Worm (Caenorhabditis elegans) whole organism, late embryonic: ENCODE data around the gene T22B7.7.

Experiments used
- fkh-10 ChIP-seq: fragments of 150-350 bp; optimal IDR thresholded peaks from 2 replicates; lab custom pipeline; 2014; ENCODE audit warnings: missing biosample characterization, missing genetic modification reagents, missing genetic modification characterization
- hlh-13 ChIP-seq: fragments of 200-800 bp; sonication (Bioruptor generic); optimal IDR thresholded peaks from 2 replicates; lab custom pipeline; 2018; ENCODE audit warnings: mild to moderate bottlenecking, missing genetic modification characterization, missing compliant biosample characterization
- hlh-30 ChIP-seq: sonication (generic microtip); optimal IDR thresholded peaks from 2 replicates; lab custom pipeline; 2017; ENCODE audit warnings: antibody characterized with exemption, missing genetic modification characterization, missing compliant biosample characterization; ENCODE audit not compliant: insufficient read depth
- pha-4 ChIP-seq: fragments of 150-350 bp; optimal IDR thresholded peaks from 2 replicates; lab custom pipeline; 2018; ENCODE audit warnings: missing biosample characterization, missing genetic modification reagents, missing genetic modification characterization
- unc-3 ChIP-seq, 2 experiments: fragments of 200-800 bp in 1 of 2; sonication (Bioruptor generic) in 1 of 2; sonication (generic microtip) in 1 of 2; conservative IDR thresholded peaks in 1 of 2; optimal IDR thresholded peaks in 1 of 2; 2 replicates each; pipeline versions ENCODE4 v1.3.6 to Lab custom; 2016 to 2022; ENCODE audit warnings: missing compliant biosample characterization in 2 of 2, missing genetic modification characterization in 2 of 2, missing genetic modification reagents in 1 of 2

DNA sequence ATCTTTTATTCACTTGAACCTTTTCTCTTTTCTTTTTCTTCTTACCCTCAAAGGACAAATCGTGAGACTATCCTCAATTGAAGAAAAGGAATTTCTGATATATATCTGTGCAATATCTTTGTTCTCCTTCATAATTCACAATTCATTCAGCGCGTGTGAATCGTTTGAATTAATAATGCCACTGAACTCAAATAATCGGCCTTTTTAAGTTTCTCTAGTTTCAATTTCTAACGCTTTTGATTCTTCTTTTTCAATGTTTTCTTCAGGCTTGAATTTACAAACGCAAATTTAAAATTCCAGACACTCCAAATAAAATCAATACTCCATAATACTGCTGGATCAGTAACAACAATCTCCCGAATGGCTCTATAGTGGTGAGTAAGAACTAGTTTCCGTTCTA, 9.7 kb upstream of the T22B7.7 start, which contains the start of gene egl-13:
- TF ChIP-seq unc-3 (GFP tag; conservative IDR thresholded peaks at IDR 0.05; lab: Robert Waterston, UW) (no peak), unc-3 (tag; optimal IDR thresholded peaks at IDR 0.05; lab: Kevin White, UChicago) (no peak), pha-4 (no peak), hlh-30 (no peak), hlh-13 (GFP tag; lab: Kevin White, UChicago) (no peak), fkh-10 (GFP tag; lab: Kevin White, UChicago) (no peak)
